Worm (Caenorhabditis elegans) whole organism, L3 larva: ENCODE data around the gene F09A5.3.

Experiments
- R02D3.7 ChIP-seq: fragments of 150-350 bp; optimal IDR thresholded peaks from 2 replicates; lab custom pipeline; 2014; ENCODE audit warnings: missing biosample characterization, missing genetic modification characterization
- ZK546.5 ChIP-seq: sonication (generic microtip); optimal IDR thresholded peaks from 2 replicates; lab custom pipeline; 2017; ENCODE audit warnings: missing biosample characterization, missing genetic modification characterization
- aly-2 ChIP-seq: fragments of 150-350 bp; optimal IDR thresholded peaks from 2 replicates; lab custom pipeline; 2014; ENCODE audit warnings: missing biosample characterization, missing genetic modification characterization
- ama-1 ChIP-seq: fragments of 150-350 bp; optimal IDR thresholded peaks from 2 replicates; lab custom pipeline; 2018
- ceh-16 ChIP-seq: sonication (generic microtip); optimal IDR thresholded peaks from 2 replicates; lab custom pipeline; 2017; ENCODE audit warnings: missing biosample characterization, missing genetic modification characterization
- ceh-28 ChIP-seq: fragments of 150-350 bp; optimal IDR thresholded peaks from 2 replicates; lab custom pipeline; 2014; ENCODE audit warnings: missing biosample characterization, missing genetic modification reagents, missing genetic modification characterization
- ceh-82 ChIP-seq: fragments of 150-350 bp; optimal IDR thresholded peaks from 2 replicates; lab custom pipeline; 2014; ENCODE audit warnings: missing biosample characterization, missing genetic modification characterization
- ceh-9 ChIP-seq: sonication (generic microtip); optimal IDR thresholded peaks from 2 replicates; lab custom pipeline; 2018; ENCODE audit warnings: missing biosample characterization, missing genetic modification characterization
- daf-12 ChIP-seq: fragments of 150-350 bp; optimal IDR thresholded peaks from 2 replicates; lab custom pipeline; 2014; ENCODE audit warnings: missing biosample characterization, missing genetic modification reagents, missing genetic modification characterization
- egl-27 ChIP-seq: sonication (generic microtip); optimal IDR thresholded peaks from 4 replicates; lab custom pipeline; 2017; ENCODE audit warnings: missing biosample characterization, missing genetic modification reagents, missing genetic modification characterization
- egl-5 ChIP-seq: fragments of 150-350 bp; optimal IDR thresholded peaks from 2 replicates; lab custom pipeline; 2017; ENCODE audit warnings: missing biosample characterization, missing genetic modification reagents, missing genetic modification characterization, inconsistent platforms
- elt-1 ChIP-seq: fragments of 150-350 bp; optimal IDR thresholded peaks from 2 replicates; lab custom pipeline; 2014; ENCODE audit warnings: missing biosample characterization, missing genetic modification characterization
- elt-2 ChIP-seq: sonication (generic microtip); optimal IDR thresholded peaks from 2 replicates; lab custom pipeline; 2016; ENCODE audit warnings: missing genetic modification reagents, mild to moderate bottlenecking, missing genetic modification characterization, missing compliant biosample characterization
- elt-3 ChIP-seq, 3 experiments: fragments of 150-350 bp in 1 of 3; sonication (generic microtip) in 2 of 3; optimal IDR thresholded peaks; 2 replicates in 2 of 3; 4 replicates in 1 of 3; lab custom pipeline; 2014 to 2017; ENCODE audit warnings: missing biosample characterization in 3 of 3, missing genetic modification characterization in 3 of 3
- eor-1 ChIP-seq, 2 experiments: fragments of 150-350 bp; optimal IDR thresholded peaks; 2 replicates each; lab custom pipeline; 2014 to 2018; ENCODE audit warnings: missing biosample characterization in 2 of 2, missing genetic modification characterization in 2 of 2
- fkh-10 ChIP-seq: sonication (generic microtip); optimal IDR thresholded peaks from 2 replicates; lab custom pipeline; 2017; ENCODE audit warnings: missing biosample characterization, missing genetic modification reagents, missing genetic modification characterization
- fkh-2 ChIP-seq: fragments of 150-350 bp; optimal IDR thresholded peaks from 2 replicates; lab custom pipeline; 2014; ENCODE audit warnings: missing biosample characterization, missing genetic modification reagents, missing genetic modification characterization
- fos-1 ChIP-seq: fragments of 150-350 bp; optimal IDR thresholded peaks from 2 replicates; lab custom pipeline; 2014; ENCODE audit warnings: missing biosample characterization, missing genetic modification characterization
- hmg-11 ChIP-seq: sonication (generic microtip); optimal IDR thresholded peaks from 2 replicates; lab custom pipeline; 2016; ENCODE audit warnings: missing genetic modification characterization, missing compliant biosample characterization
- jun-1 ChIP-seq: fragments of 150-350 bp; optimal IDR thresholded peaks from 2 replicates; lab custom pipeline; 2014; ENCODE audit warnings: missing biosample characterization, missing genetic modification reagents, missing genetic modification characterization
- lin-15B ChIP-seq: fragments of 150-350 bp; optimal IDR thresholded peaks from 2 replicates; lab custom pipeline; 2014; ENCODE audit warnings: missing biosample characterization, missing genetic modification characterization
- lin-39 ChIP-seq: fragments of 150-350 bp; optimal IDR thresholded peaks from 2 replicates; lab custom pipeline; 2018; ENCODE audit warnings: missing biosample characterization, missing genetic modification reagents, missing genetic modification characterization
- lsy-12 ChIP-seq: sonication (generic microtip); optimal IDR thresholded peaks from 2 replicates; lab custom pipeline; 2016; ENCODE audit warnings: mild to moderate bottlenecking, missing genetic modification characterization, missing compliant biosample characterization
- mdl-1 ChIP-seq: fragments of 150-350 bp; optimal IDR thresholded peaks from 2 replicates; lab custom pipeline; 2014; ENCODE audit warnings: missing biosample characterization, missing genetic modification characterization
- mml-1 ChIP-seq: fragments of 150-350 bp; sonication (generic microtip); optimal IDR thresholded peaks from 3 replicates; lab custom pipeline; 2014; ENCODE audit warnings: missing biosample characterization, missing genetic modification characterization
- nfya-1 ChIP-seq: sonication (generic microtip); optimal IDR thresholded peaks from 2 replicates; lab custom pipeline; 2017; ENCODE audit warnings: missing genetic modification characterization, mild to moderate bottlenecking, missing compliant biosample characterization, antibody characterized with exemption, moderate library complexity; ENCODE audit not compliant: insufficient read depth
- nhr-11 ChIP-seq: fragments of 150-350 bp; optimal IDR thresholded peaks from 2 replicates; lab custom pipeline; 2014; ENCODE audit warnings: missing biosample characterization, missing genetic modification characterization
- nhr-12 ChIP-seq: fragments of 150-350 bp; optimal IDR thresholded peaks from 2 replicates; lab custom pipeline; 2014; ENCODE audit warnings: missing biosample characterization, missing genetic modification characterization
- nhr-23 ChIP-seq: fragments of 150-350 bp; optimal IDR thresholded peaks from 2 replicates; lab custom pipeline; 2014; ENCODE audit warnings: missing biosample characterization, missing genetic modification reagents, missing genetic modification characterization
- nhr-237 ChIP-seq: fragments of 150-350 bp; optimal IDR thresholded peaks from 2 replicates; lab custom pipeline; 2014; ENCODE audit warnings: missing biosample characterization, missing genetic modification characterization
- nhr-25 ChIP-seq: sonication (generic microtip); optimal IDR thresholded peaks from 2 replicates; lab custom pipeline; 2017; ENCODE audit warnings: missing biosample characterization, missing genetic modification characterization
- nhr-28 ChIP-seq: fragments of 150-350 bp; optimal IDR thresholded peaks from 2 replicates; lab custom pipeline; 2014; ENCODE audit warnings: missing biosample characterization, missing genetic modification characterization
- nhr-43 ChIP-seq: sonication (generic microtip); optimal IDR thresholded peaks from 2 replicates; lab custom pipeline; 2016; ENCODE audit warnings: mild to moderate bottlenecking, missing genetic modification characterization, missing compliant biosample characterization; ENCODE audit not compliant: poor library complexity, severe bottlenecking
- nhr-67 ChIP-seq: fragments of 150-350 bp; optimal IDR thresholded peaks from 2 replicates; lab custom pipeline; 2014; ENCODE audit warnings: missing biosample characterization, missing genetic modification characterization
- nhr-76 ChIP-seq: fragments of 150-350 bp; sonication (generic microtip); optimal IDR thresholded peaks from 5 replicates; lab custom pipeline; 2014; ENCODE audit warnings: missing biosample characterization, missing genetic modification characterization
- nhr-77 ChIP-seq: fragments of 150-350 bp; optimal IDR thresholded peaks from 2 replicates; lab custom pipeline; 2014; ENCODE audit warnings: missing biosample characterization, missing genetic modification characterization
- pha-4 ChIP-seq: fragments of 150-350 bp; optimal IDR thresholded peaks from 2 replicates; lab custom pipeline; 2014; ENCODE audit warnings: missing biosample characterization, missing genetic modification reagents, missing genetic modification characterization
- pqm-1 ChIP-seq: fragments of 150-350 bp; optimal IDR thresholded peaks from 2 replicates; lab custom pipeline; 2017; ENCODE audit warnings: missing biosample characterization, missing genetic modification characterization, inconsistent platforms
- sea-2 ChIP-seq: fragments of 150-350 bp; sonication (generic microtip); optimal IDR thresholded peaks from 4 replicates; lab custom pipeline; 2014; ENCODE audit warnings: missing biosample characterization, missing genetic modification reagents, missing genetic modification characterization
- snpc-4 ChIP-seq: fragments of 150-350 bp; optimal IDR thresholded peaks from 2 replicates; lab custom pipeline; 2014; ENCODE audit warnings: missing biosample characterization, missing genetic modification characterization
- tbx-2 ChIP-seq: sonication (generic microtip); optimal IDR thresholded peaks from 2 replicates; lab custom pipeline; 2016; ENCODE audit warnings: mild to moderate bottlenecking, missing genetic modification characterization, missing compliant biosample characterization
- unc-39 ChIP-seq: sonication (generic microtip); optimal IDR thresholded peaks from 4 replicates; lab custom pipeline; 2017; ENCODE audit warnings: missing biosample characterization, missing genetic modification characterization
- unc-62 ChIP-seq: fragments of 150-350 bp; sonication (generic microtip); optimal IDR thresholded peaks from 4 replicates; lab custom pipeline; 2014; ENCODE audit warnings: missing biosample characterization, missing genetic modification reagents, missing genetic modification characterization
- zag-1 ChIP-seq: fragments of 150-350 bp; optimal IDR thresholded peaks from 2 replicates; lab custom pipeline; 2014; ENCODE audit warnings: missing biosample characterization, missing genetic modification characterization
- ztf-4 ChIP-seq: fragments of 150-350 bp; optimal IDR thresholded peaks from 2 replicates; lab custom pipeline; 2014; ENCODE audit warnings: missing biosample characterization, missing genetic modification characterization

F09A5.3 gene

ce11 chrX:13141440-13141839 lies at the start of gene F09A5.3:
TSS of gene F09A5.3 (plus strand) at chrX:13141601.
- TF ChIP-seq elt-1: peak; percentile 97
- no peak for TF ChIP-seq lin-39
- TF ChIP-seq zag-1 (tag; lab: Kevin White, UChicago): no peak
- TF ChIP-seq elt-2 (tag; lab: Kevin White, UChicago): peak; percentile 9
- peak; percentile 17 for TF ChIP-seq unc-62 (GFP tag; lab: Kevin White, UChicago)
- TF ChIP-seq nhr-23 (tag; lab: Kevin White, UChicago): peak; percentile 87
- no peak for TF ChIP-seq ceh-28
- peak; percentile 10 for TF ChIP-seq pqm-1 (tag; lab: Kevin White, UChicago)
- peak; percentile 6 for TF ChIP-seq nhr-43 (tag; lab: Kevin White, UChicago)
- peak in 1 of 3 experiments; percentile 19 for TF ChIP-seq elt-3 (tag; optimal IDR thresholded peaks at IDR 0.05; lab: Kevin White, UChicago)
- no peak for TF ChIP-seq daf-12 (tag; lab: Kevin White, UChicago)
- TF ChIP-seq jun-1 (tag; lab: Kevin White, UChicago): peak; percentile 35
- peak; percentile 92 for TF ChIP-seq nhr-25 (tag; lab: Kevin White, UChicago)

- TF ChIP-seq ZK546.5 (no peak), fkh-10 (no peak), pqm-1 (tag; lab: Kevin White, UChicago) (no peak)
Observed at ce11 chrX:13100410-13100809, 41.0 kb upstream of the F09A5.3 start, which contains the start of gene R03G8.6. TSS of gene R03G8.6 (minus strand) at chrX:13100510.

ce11 chrX:13102838-13103237 lies 38.6 kb upstream of the F09A5.3 start:
- no peak for TF ChIP-seq mml-1
- no peak for TF ChIP-seq ztf-4 (tag; lab: Kevin White, UChicago)
- TF ChIP-seq hmg-11: no peak
- TF ChIP-seq nhr-11: no peak
- TF ChIP-seq ZK546.5: no peak
- TF ChIP-seq jun-1 (tag; lab: Kevin White, UChicago): no peak
- TF ChIP-seq nhr-67 (tag; lab: Kevin White, UChicago): no peak
- TF ChIP-seq elt-2 (tag; lab: Kevin White, UChicago): no peak
- TF ChIP-seq tbx-2: no peak
- TF ChIP-seq egl-27 (tag; lab: Kevin White, UChicago): no peak
- TF ChIP-seq elt-3 (tag; optimal IDR thresholded peaks at IDR 0.05; lab: Kevin White, UChicago): no peak
- TF ChIP-seq fkh-2 (tag; lab: Kevin White, UChicago): no peak
- no peak for TF ChIP-seq lin-39
- no peak for TF ChIP-seq ceh-16 (tag; lab: Kevin White, UChicago)
- no peak for TF ChIP-seq elt-1

ce11 chrX:13104966-13105365 lies 36.4 kb upstream of the F09A5.3 start, which contains the start of gene F17H10.1:
TSS of gene F17H10.1 (plus strand) at chrX:13105241.
- TF ChIP-seq ceh-28 (no peak), ceh-82 (tag; lab: Kevin White, UChicago) (no peak), egl-27 (tag; lab: Kevin White, UChicago) (peak; percentile 48), aly-2 (tag; lab: Kevin White, UChicago) (no peak), lin-39 (peak; percentile 69), elt-2 (tag; lab: Kevin White, UChicago) (peak; percentile 95), egl-5 (tag; lab: Kevin White, UChicago) (no peak), nhr-77 (tag; lab: Kevin White, UChicago) (no peak), unc-39 (tag; lab: Kevin White, UChicago) (no peak), elt-3 (tag; optimal IDR thresholded peaks at IDR 0.05; lab: Kevin White, UChicago) (peak in 1 of 3 experiments; percentile 80), nhr-11 (no peak), nhr-28 (tag; lab: Kevin White, UChicago) (no peak), eor-1 (tag; optimal IDR thresholded peaks at IDR 0.05; lab: Kevin White, UChicago) (no peak), R02D3.7 (tag; lab: Kevin White, UChicago) (no peak), lsy-12 (peak; percentile 62), tbx-2 (no peak), nhr-12 (tag; lab: Kevin White, UChicago) (no peak), fkh-10 (no peak), fkh-2 (tag; lab: Kevin White, UChicago) (no peak), fos-1 (peak; percentile 40), elt-1 (no peak), lin-15B (tag; lab: Kevin White, UChicago) (peak; percentile 50), hmg-11 (no peak), nhr-67 (tag; lab: Kevin White, UChicago) (no peak), snpc-4 (tag; lab: Kevin White, UChicago) (peak; percentile 53), nfya-1 (tag; lab: Kevin White, UChicago) (no peak), nhr-43 (tag; lab: Kevin White, UChicago) (peak; percentile 87), ceh-16 (tag; lab: Kevin White, UChicago) (no peak), ama-1 (peak; percentile 70), nhr-237 (tag; lab: Kevin White, UChicago) (no peak), jun-1 (tag; lab: Kevin White, UChicago) (peak; percentile 79), mdl-1 (tag; lab: Kevin White, UChicago) (peak; percentile 92), pha-4 (tag; lab: Kevin White, UChicago) (peak; percentile 80), unc-62 (GFP tag; lab: Kevin White, UChicago) (no peak), pqm-1 (tag; lab: Kevin White, UChicago) (peak; percentile 85), ceh-9 (no peak), nhr-25 (tag; lab: Kevin White, UChicago) (peak; percentile 65), sea-2 (GFP tag; lab: Kevin White, UChicago) (no peak), nhr-76 (tag; lab: Kevin White, UChicago) (no peak), nhr-23 (tag; lab: Kevin White, UChicago) (peak; percentile 79)
